Fruit fly (Drosophila melanogaster): ENCODE results near the gene S6k.

Gene S6k

DNA sequence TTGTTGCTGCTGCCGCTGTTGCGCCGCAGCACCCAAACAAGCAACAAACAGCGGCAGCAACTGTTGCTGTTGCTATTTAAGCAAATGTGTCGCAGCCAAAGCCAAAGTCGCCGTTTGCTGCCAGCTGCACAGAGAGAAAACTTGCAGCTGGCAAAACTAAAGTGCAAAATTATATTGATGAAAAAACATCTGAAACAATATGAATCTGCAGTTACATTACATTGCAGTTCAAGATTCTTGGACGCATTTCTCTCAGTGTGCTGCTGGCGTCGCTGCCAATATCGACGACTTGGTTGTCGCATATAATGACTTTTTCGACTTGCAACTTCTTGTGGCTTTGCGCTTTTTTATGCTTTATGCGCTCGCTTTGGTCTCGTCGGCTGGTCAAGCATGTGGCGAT is 23.5 kb upstream of the S6k start (continued):
- TF ChIP-seq Vsx1 (GFP tag; optimal IDR thresholded peaks at IDR 0.05) (no peak), vvl (GFP tag; IDR thresholded peaks at IDR 0.05) (no peak), Hsf (GFP tag; optimal IDR thresholded peaks at IDR 0.05) (no peak), usp (GFP tag; optimal IDR thresholded peaks at IDR 0.05) (no peak), CG3065 (GFP tag; optimal IDR thresholded peaks at IDR 0.05) (no peak), Ravus (GFP tag; IDR thresholded peaks at IDR 0.05) (no peak), unpg (GFP tag; optimal IDR thresholded peaks at IDR 0.05) (peak; percentile 14), CG34224 (GFP tag; IDR thresholded peaks at IDR 0.05; ENCODE audit: partially characterized antibody) (no peak), dati (GFP tag; IDR thresholded peaks at IDR 0.05) (no peak), exex (tag; optimal IDR thresholded peaks at IDR 0.05) (no peak), Hr51 (GFP tag; optimal IDR thresholded peaks at IDR 0.05) (peak in 1 of 2 experiments; percentile 4), sd (tag; optimal IDR thresholded peaks at IDR 0.05) (no peak), hb (GFP tag; IDR thresholded peaks at IDR 0.05; ENCODE audit: partially characterized antibody) (no peak), CG42726 (GFP tag; IDR thresholded peaks at IDR 0.05; ENCODE audit: partially characterized antibody) (no peak), CG12744 (GFP tag; optimal IDR thresholded peaks at IDR 0.05) (no peak), salm (tag; optimal IDR thresholded peaks at IDR 0.05) (no peak), otp (GFP tag; IDR thresholded peaks at IDR 0.05) (peak; percentile 60; the same call in 1 of the 3 replicates), knrl (GFP tag; IDR thresholded peaks at IDR 0.05; ENCODE audit: partially characterized antibody) (no peak), Blimp-1 (GFP tag; optimal IDR thresholded peaks at IDR 0.05) (peak; percentile 16), B-H1 (GFP tag; IDR thresholded peaks at IDR 0.05) (no peak), CG8478 (optimal IDR thresholded peaks at IDR 0.05) (no peak), CG4820 (GFP tag; optimal IDR thresholded peaks at IDR 0.05) (no peak), CG11085 (GFP tag; IDR thresholded peaks at IDR 0.05) (no peak), slou (GFP tag; optimal IDR thresholded peaks at IDR 0.05) (no peak), CG31224 (GFP tag; IDR thresholded peaks at IDR 0.05) (no peak), nau (GFP tag; optimal IDR thresholded peaks at IDR 0.05) (no peak), Gug (GFP tag; IDR thresholded peaks at IDR 0.05) (0 out of 4 replicates have a peak, but pooled peaks have one; percentile 28), HLHmδ (GFP tag; optimal IDR thresholded peaks at IDR 0.05) (no peak), CG8359 (GFP tag; optimal IDR thresholded peaks at IDR 0.05; ENCODE audit: borderline replicate concordance) (no peak), CG10147 (GFP tag; optimal IDR thresholded peaks at IDR 0.05) (no peak), CG7786 (GFP tag; optimal IDR thresholded peaks at IDR 0.05) (no peak), ase (GFP tag; IDR thresholded peaks at IDR 0.05) (no peak), HLH4C (GFP tag; IDR thresholded peaks at IDR 0.05; ENCODE audit: partially characterized antibody) (no peak), CG6654 (GFP tag; optimal IDR thresholded peaks at IDR 0.05) (no peak), CG17359 (tag; optimal IDR thresholded peaks at IDR 0.05) (no peak), CG18764 (GFP tag; optimal IDR thresholded peaks at IDR 0.05) (no peak), h (optimal IDR thresholded peaks at IDR 0.05) (no peak), CG10267 (tag; optimal IDR thresholded peaks at IDR 0.05) (no peak), Asciz (GFP tag; optimal IDR thresholded peaks at IDR 0.05) (no peak), B-H2 (GFP tag; optimal IDR thresholded peaks at IDR 0.05) (no peak), CG8281 (tag; optimal IDR thresholded peaks at IDR 0.05) (no peak), btn (GFP tag; optimal IDR thresholded peaks at IDR 0.05) (no peak), CG2202 (tag; optimal IDR thresholded peaks at IDR 0.05) (no peak), D (optimal IDR thresholded peaks at IDR 0.05) (no peak), D (GFP tag; optimal IDR thresholded peaks at IDR 0.05) (no peak), CG10979 (tag; optimal IDR thresholded peaks at IDR 0.05) (no peak), NC2α (GFP tag; optimal IDR thresholded peaks at IDR 0.05) (no peak), ttk (GFP tag; IDR thresholded peaks at IDR 0.05) (peak; percentile 11; the same call in 1 of the 2 replicates), CG5953 (GFP tag; IDR thresholded peaks at IDR 0.05) (no peak), row (GFP tag; IDR thresholded peaks at IDR 0.05) (peak; percentile 43), CG17186 (GFP tag; optimal IDR thresholded peaks at IDR 0.05) (no peak)

All from whole organism, embryonic.